Worm (Caenorhabditis elegans): ENCODE results near the gene osta-3.

osta-3 gene

DNA sequence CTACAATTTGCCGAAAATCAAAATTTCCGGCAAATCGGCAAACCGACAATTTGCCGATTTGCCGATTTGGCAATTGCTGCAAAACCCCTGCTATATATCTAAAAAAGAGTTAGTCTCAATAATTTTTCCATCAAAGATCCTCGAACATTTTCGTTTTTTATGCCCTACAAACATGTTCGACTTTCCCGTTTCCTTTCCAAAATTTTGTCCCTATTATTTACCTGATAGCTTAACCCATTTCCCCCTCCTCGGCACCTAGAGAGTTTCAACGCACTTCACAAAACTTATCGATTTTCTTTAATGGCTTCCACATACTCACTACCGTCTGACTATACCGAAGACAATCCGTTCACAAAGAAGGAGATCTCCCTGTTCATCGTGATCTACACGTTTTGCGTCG lies 3.6 kb upstream of the osta-3 start, which contains the start of gene W01D2.6:
TSS of gene W01D2.6 (plus strand) at position 301 of the 400 bp plus-strand sequence.
- no peak for TF ChIP-seq unc-62 (GFP tag; optimal IDR thresholded peaks at IDR 0.05)

DNA sequence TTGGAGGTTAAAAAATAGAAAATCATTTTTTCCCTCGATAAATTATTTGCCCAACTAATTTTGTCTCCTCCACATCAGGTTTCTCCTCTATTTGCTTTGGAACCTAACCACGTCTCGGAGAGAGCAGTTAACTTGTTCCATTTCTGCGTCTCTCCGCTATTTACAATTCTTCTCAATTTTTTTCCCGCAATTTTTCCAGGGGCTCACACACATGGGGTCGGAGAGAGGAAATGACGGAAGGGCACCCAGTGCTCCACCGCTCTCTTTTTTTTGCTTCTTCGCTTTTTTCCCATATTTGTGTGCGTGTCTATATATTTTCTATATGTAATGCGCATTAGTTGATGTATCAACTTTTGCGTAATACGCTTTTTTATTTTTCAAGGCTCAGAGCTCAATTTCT lies 1.7 kb upstream of the osta-3 start:
- TF ChIP-seq unc-62 (GFP tag; optimal IDR thresholded peaks at IDR 0.05), result no peak

DNA sequence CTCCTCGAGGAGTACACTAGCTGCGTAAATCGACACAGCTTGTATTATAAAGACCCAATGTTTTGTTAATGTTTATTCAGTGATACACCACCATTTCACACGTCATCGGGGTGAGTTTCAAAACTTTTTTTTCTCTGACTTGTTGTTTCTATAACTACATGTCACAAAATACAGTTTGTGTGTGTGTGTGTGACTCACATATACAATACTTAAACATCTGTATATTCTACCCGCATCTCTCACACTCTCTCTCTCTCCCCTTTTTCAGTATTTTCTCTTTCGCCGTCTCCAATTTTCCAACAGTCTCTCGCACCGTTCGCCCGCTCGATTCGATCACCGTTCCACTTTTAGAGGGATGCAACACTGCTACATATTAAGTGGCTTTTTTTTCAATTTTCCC lies 859 bp upstream of the osta-3 start:
- TF ChIP-seq unc-62 (GFP tag; optimal IDR thresholded peaks at IDR 0.05), result no peak

DNA sequence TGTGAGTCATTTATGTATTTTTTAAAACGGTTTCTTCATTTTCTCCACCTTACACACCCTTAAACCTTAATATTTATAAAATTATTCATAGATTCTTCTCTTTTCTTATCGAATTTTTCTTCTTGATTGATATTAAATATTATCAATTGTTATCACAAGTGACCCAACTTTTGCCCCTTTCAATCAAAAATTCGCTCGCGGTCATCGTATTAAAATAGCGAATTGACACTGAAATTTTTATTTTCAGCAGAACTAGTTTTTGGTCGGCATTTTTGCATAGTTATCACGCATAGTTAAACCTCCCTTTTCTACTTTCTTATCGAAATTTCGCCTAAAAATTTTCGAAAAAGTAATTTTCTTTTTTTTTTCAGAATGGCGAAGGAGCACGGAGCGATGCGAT lies 330 bp downstream of the osta-3 start:
- TF ChIP-seq unc-62 (GFP tag; optimal IDR thresholded peaks at IDR 0.05), result no peak

DNA sequence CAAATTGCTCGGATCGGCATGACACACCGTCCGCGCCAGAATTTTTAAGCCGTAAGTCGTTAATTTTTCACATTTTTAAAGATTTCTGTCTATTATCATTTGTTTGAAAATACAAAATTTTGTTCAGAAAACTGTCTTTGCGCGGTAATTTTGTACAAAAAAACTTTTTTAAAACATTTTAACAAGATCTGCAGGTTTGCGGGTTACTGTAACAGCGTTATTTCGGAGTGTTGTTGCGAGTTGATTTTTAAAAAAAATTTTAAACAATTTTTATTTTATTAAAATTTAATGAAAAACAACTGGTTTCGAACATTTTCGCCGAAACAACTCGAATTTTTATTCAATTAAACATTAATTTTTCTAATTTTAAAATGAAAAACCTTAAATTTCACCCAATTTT lies 775 bp downstream of the osta-3 start:
- TF ChIP-seq unc-62 (GFP tag; optimal IDR thresholded peaks at IDR 0.05), result no peak

DNA sequence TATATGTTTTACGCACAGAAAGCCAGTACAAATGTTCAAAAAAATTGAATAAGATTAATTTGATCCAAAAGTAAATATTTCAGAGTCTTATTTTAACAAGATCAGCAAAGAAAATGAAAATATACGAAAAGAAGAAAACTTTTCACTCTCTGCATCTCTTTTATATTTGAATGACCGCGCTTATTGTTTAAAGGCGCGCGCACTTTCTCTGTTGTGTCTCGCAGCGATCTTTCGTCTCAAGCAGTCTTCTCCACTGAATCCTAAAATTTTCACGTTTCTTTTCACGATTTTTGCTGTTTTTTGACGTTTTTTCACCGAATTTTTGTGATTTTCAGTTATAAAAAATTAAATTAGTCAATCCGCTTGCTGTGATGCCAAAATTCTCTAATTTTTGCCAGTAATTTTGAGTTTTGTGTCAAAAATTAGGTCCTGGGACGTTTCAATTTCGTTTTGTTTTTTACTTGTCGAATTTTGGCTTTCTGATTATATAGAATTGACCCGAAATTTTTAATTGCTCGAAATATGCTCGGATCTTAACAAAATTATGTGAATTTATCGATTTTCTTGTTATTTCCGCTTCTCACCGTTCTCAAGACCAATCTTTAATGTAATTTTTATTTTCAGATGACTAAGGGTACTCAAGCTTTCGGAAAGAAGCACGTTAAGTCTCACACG lies 2.7 kb downstream of the osta-3 start, which contains the start of gene W01D2.1:
TSS of gene W01D2.1 (plus strand) at position 625 of the 675 bp plus-strand sequence.
- TF ChIP-seq unc-62 (GFP tag; optimal IDR thresholded peaks at IDR 0.05), result no peak

DNA sequence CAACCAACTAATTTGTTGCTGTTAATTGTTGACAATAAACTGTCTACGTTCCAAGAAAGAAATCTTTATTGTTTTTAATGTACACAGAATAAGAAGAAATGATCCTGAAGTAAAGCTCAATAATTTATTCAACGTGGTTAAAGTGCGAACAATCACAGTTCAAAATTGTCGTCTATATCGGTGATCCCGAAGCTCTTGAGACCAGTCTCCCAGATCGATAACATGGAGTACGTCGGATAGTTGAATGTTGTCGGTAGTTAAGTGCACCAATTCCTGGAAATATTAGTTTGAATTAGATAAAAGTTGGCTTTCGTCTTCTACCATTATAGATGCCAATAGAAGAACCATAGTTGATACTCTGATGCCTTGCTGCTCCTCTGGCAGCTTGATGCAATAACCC lies 3.8 kb downstream of the osta-3 start:
- TF ChIP-seq unc-62 (GFP tag; optimal IDR thresholded peaks at IDR 0.05), result no peak

DNA sequence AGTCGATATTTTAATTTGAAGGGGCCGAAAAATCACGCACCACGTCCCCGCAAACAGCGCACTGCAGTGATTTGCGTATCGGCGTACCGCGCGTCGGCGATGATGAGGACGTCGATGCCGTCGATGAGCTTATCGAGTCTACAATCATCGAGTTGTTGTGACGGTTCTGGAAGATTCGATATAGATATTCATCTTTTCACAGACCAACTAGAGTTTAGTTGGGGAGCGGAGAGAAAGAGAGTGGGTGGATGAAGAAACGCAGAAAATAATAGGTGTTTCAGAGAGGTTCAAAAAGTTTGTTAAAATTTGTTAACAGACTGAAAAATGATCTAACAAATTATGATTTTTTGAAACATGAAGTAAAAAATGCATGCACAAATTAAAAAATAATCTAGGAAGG lies 6.0 kb downstream of the osta-3 start, which contains the start of gene nhr-61:
TSS of gene nhr-61 (minus strand) at position 168 of the 400 bp plus-strand sequence.
- TF ChIP-seq unc-62 (GFP tag; optimal IDR thresholded peaks at IDR 0.05), result no peak

DNA sequence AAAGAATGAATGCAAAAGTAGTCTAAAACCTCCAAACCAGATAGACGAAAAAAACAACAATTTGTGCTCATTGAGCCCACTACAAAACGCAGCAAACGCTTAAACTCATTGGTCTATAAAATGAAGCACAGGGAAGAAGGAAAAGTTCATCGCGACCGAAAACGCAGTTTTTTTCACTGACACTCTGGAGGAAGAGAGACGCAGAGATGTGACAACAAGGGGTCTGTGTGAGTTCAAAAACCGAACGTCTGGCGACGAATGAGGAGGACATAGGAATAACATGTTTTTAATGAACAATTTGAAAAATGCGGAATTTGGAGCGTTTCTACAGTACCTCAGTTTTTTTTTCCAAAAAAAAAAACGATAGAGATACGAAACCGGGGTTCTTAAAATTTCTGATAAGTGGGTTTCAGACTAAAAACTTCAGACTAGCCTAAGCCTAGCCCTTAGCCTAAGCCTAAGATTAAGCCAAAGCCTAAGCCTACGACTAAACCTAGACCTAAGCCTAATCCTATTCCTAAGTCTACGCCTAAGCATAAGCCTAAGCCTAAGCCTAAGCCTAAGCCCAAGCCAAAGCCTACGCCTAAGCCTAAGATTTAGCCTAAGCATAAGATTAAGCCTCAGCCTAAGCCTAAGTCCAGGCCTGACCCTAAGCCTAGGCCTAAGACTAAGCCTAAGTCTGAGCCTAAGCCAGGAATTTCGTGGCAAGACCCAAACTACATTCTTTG lies 7.1 kb downstream of the osta-3 start:
- no peak for TF ChIP-seq unc-62 (GFP tag; optimal IDR thresholded peaks at IDR 0.05)

DNA sequence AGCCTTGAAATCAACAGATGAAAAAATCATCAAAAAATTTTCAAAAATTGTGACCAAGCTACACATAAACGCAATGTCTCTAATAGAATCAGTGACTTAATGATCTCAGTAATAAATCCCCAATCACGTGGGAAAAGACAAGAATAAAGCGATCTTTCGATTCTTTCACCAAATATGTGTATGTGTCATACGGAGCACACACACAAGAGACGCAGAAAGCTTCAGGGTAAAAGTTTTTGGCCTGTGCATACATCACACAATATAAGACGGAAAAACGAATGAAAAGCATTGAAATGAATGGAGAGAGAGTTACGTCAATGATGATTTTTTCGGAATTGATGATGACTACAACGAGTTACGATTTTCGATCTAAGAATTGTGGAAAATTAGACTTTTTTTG lies 8.1 kb downstream of the osta-3 start:
- TF ChIP-seq unc-62 (GFP tag; optimal IDR thresholded peaks at IDR 0.05), result no peak

DNA sequence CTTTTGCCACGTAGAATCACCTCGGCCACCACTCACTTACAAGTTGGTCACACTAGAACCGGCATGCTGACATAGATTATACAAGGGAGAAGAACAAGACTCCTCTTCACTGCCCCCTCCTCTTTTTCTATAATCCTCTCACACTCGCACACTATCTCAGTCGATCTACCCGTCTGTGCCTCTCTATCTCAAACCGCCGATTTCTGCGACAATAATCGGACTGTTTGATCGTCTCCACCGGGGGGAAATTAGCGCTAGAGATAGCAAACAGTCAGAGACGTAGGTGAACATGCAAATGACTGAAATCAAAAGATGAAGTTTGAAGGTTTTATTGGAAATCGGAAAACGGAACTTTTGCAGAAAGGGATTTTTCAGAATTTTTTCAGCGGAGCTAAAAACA lies 10.1 kb downstream of the osta-3 start:
- TF ChIP-seq unc-62 (GFP tag; optimal IDR thresholded peaks at IDR 0.05), result no peak

DNA sequence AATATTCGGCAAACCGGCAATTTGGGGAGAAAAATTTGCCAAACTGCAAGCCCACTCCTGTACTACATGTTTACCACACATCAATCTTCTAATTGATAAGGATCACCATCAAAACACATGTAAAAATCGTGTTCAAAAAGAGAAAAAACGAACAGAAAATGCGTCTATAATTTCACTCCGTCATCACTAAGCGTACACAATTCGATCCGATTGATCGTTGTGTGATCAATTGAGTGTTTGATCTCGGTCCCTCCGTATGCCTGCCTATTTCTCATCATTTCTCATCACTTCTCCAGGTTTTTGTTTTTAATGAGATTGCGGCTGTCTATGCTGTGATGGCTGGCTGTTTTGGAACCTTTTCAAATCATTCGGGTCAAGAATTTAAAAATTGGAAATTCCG lies 13.1 kb downstream of the osta-3 start:
- no peak for TF ChIP-seq unc-62 (GFP tag; optimal IDR thresholded peaks at IDR 0.05)

DNA sequence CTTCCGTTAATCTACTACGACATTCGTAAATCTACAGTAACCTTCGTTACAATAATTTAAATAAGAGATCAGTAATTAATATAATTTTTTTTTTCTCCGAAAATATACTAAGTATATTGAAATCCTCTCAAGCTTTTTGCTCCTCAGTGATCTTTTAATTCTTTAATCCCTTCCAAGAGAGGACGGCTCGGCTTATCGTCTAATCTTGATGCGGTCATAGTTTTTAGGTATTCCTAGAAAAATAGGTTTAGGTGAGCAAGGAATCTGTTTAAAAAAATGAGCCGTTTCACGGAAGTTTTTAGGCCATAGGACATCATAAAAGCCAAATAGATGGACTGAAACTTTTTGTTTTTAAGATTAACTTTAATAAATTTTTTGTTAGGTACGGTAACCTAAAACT lies 19.7 kb downstream of the osta-3 start:
- TF ChIP-seq unc-62 (GFP tag; optimal IDR thresholded peaks at IDR 0.05), result no peak

DNA sequence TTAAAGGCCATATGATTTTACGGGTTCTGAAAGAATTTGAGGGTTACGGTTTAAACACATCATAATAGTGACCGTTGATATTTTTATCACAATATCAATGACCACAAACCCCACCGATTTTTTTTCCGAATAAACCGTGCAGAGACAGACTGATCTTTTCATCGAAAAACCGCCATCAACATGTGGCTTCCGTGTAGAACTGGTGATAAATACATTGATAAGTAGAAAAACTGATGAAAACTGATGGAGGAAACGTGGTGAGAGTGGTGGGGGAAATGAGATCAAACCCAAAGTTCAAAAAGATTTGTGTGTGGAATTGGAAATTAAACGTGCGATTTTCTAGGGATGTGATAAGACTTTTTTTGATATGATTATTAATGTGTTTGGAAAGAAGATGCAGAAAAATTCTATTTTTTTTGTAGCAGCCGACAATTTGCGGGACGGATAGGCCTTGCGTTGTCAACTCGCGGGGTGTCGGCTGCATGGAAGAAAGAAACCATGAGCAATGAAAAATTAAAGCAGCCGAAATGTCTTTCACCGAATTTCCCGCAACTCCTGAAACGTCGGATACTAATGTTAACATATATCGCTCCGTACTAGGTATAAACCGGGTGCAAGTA lies 26.4 kb downstream of the osta-3 start:
- TF ChIP-seq unc-62 (GFP tag; optimal IDR thresholded peaks at IDR 0.05), result no peak

DNA sequence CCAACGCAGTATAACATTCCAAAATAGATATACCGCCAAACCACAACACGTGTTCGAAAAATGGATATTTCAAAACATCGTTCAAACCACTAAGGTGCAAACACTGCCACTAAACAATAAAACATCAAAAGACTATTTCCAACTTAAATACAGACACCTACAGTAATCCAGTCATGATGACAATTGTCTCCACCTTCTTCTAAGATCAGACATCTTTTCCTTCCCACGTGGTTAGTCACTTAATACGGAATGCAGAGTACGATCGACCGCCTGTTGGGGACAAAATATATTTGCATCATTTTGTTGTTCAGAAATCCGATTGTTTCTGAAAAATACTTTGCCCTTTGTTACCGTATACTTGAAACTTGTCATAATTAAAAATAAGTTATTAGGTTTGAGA lies 28.9 kb downstream of the osta-3 start:
- TF ChIP-seq unc-62 (GFP tag; optimal IDR thresholded peaks at IDR 0.05), result no peak

DNA sequence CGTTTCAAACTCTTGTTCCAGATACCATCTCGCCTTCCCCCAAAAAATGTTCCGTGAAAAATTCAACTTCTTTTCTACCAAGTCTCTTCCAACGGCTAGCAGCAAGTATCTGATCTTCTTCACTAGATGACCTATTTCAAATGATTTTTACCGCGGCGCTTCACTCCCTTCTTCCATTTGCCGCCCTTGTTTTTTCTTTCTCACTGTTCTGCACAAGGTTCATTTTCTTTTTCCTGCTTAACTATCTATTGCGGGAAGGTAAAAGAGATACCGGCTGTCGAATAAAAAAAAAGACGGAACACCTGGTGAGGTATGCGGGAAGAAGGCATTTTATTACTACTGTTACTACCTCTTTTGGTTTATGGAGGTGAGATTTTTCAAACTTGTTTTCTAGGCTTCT lies 30.7 kb downstream of the osta-3 start, which contains the start of gene cdh-7:
TSS of gene cdh-7 (plus strand) at position 214 of the 400 bp plus-strand sequence.
- no peak for TF ChIP-seq unc-62 (GFP tag; optimal IDR thresholded peaks at IDR 0.05)

DNA sequence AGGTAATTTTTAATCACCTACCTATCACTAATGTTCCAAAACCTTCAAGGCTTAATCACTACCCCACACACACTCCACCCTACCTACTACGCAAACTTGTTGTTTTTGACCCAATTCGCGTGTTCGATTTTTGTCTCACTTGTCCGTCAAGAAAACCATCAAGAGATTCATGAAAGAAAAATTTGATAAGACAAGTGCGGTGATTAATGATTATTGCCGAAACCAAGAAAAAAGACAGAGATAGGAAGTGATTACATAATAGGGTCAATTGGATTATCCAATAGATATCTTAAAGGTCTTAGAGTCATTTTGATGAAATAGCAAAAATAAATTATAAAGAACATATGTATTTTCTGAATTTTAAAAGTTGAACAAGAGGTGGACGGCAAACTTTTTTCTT lies 31.9 kb downstream of the osta-3 start:
- no peak for TF ChIP-seq unc-62 (GFP tag; optimal IDR thresholded peaks at IDR 0.05)

All from whole organism, dauer.